Fruit fly (Drosophila melanogaster) whole organism, pupa: ENCODE data around the gene CG11811.

Experiments used
- CG12605 ChIP-seq: fragments of 200-800 bp; sonication (Bioruptor generic); IDR thresholded peaks from 2 replicates; pipeline ENCODE4 v1.3.6; 2022; ENCODE audit warnings: missing biosample characterization, missing genetic modification characterization
- CG34367 ChIP-seq: fragments of 200-800 bp; sonication (Bioruptor generic); optimal IDR thresholded peaks from 2 replicates; lab custom pipeline; 2018; ENCODE audit warnings: missing biosample characterization, mild to moderate bottlenecking, missing genetic modification characterization
- CG8159 ChIP-seq: fragments of 200-800 bp; sonication (Bioruptor generic); optimal IDR thresholded peaks from 3 replicates; lab custom pipeline; 2018; ENCODE audit warnings: missing biosample characterization, mild to moderate bottlenecking, missing genetic modification characterization, moderate library complexity
- CG8301 ChIP-seq: fragments of 200-800 bp; sonication (Bioruptor generic); optimal IDR thresholded peaks from 2 replicates; lab custom pipeline; 2018; ENCODE audit warnings: missing biosample characterization, mild to moderate bottlenecking, missing genetic modification characterization
- EcR ChIP-seq: fragments of 200-800 bp; sonication (Bioruptor generic); optimal IDR thresholded peaks from 3 replicates; lab custom pipeline; 2019; ENCODE audit warnings: missing biosample characterization, missing genetic modification characterization, mild to moderate bottlenecking, moderate library complexity, missing genetic modification reagents
- Pif1A ChIP-seq: fragments of 200-800 bp; sonication (Bioruptor generic); optimal IDR thresholded peaks from 3 replicates; lab custom pipeline; 2016; ENCODE audit warnings: missing biosample characterization, missing genetic modification characterization
- Snoo ChIP-seq: fragments of 200-800 bp; sonication (Bioruptor generic); optimal IDR thresholded peaks from 3 replicates; lab custom pipeline; 2017; ENCODE audit warnings: missing biosample characterization, mild to moderate bottlenecking, missing genetic modification characterization, inconsistent platforms
- fd96Ca ChIP-seq: fragments of 200-800 bp; sonication (Bioruptor generic); IDR thresholded peaks from 3 replicates; pipeline ENCODE4 v1.3.6; 2022; ENCODE audit warnings: missing biosample characterization, missing genetic modification characterization
- gl ChIP-seq: fragments of 200-800 bp; sonication (Bioruptor generic); optimal IDR thresholded peaks from 2 replicates; lab custom pipeline; 2018; ENCODE audit warnings: missing biosample characterization, mild to moderate bottlenecking, missing genetic modification characterization
- rn ChIP-seq: fragments of 200-800 bp; sonication (Bioruptor generic); IDR thresholded peaks from 2 replicates; pipeline ENCODE4 v1.3.6; 2022; ENCODE audit warnings: missing biosample characterization, missing genetic modification characterization

dm6 chr3L:10716342-10716896 is 25.6 kb downstream of the CG11811 start:
- TF ChIP-seq rn (GFP tag; lab: Robert Waterston, UW) = no peak
- no peak for TF ChIP-seq gl
- peak; percentile 40 for TF ChIP-seq CG8301 (tag; lab: Kevin White, UChicago)
- TF ChIP-seq Pif1A (GFP tag; lab: Kevin White, UChicago) = no peak
- TF ChIP-seq EcR (GFP tag; lab: Kevin White, UChicago) = no peak
- no peak for TF ChIP-seq CG12605 (GFP tag; lab: Robert Waterston, UW)
- TF ChIP-seq Snoo (tag; lab: Kevin White, UChicago) = no peak
- peak; percentile 63 for TF ChIP-seq CG8159 (tag; lab: Kevin White, UChicago)
- peak; percentile 22 for TF ChIP-seq CG34367 (tag; lab: Kevin White, UChicago)
- TF ChIP-seq fd96Ca = no peak
